Worm (Caenorhabditis elegans) whole organism, mixed stage, embryonic: Measurements from ENCODE around the gene T05C12.9.

Source experiments
- M03D4.4 ChIP-seq: sonication (generic microtip); optimal IDR thresholded peaks from 2 replicates; lab custom pipeline; 2017; ENCODE audit warnings: mild to moderate bottlenecking, missing genetic modification characterization, missing compliant biosample characterization
- bed-3 ChIP-seq: fragments of 200-800 bp; sonication (Bioruptor generic); optimal IDR thresholded peaks from 3 replicates; lab custom pipeline; 2018; ENCODE audit warnings: mild to moderate bottlenecking, missing genetic modification characterization, moderate library complexity, missing compliant biosample characterization
- blmp-1 ChIP-seq: fragments of 150-350 bp; optimal IDR thresholded peaks from 2 replicates; lab custom pipeline; 2014; ENCODE audit warnings: missing biosample characterization, missing genetic modification characterization
- ceh-39 ChIP-seq: fragments of 150-350 bp; optimal IDR thresholded peaks from 2 replicates; lab custom pipeline; 2014; ENCODE audit warnings: missing biosample characterization, missing genetic modification characterization
- ceh-43 ChIP-seq: fragments of 200-800 bp; sonication (Bioruptor generic); optimal IDR thresholded peaks from 2 replicates; lab custom pipeline; 2018; ENCODE audit warnings: mild to moderate bottlenecking, missing genetic modification characterization, moderate library complexity, missing compliant biosample characterization
- ceh-83 ChIP-seq: fragments of 200-800 bp; sonication (Bioruptor generic); optimal IDR thresholded peaks from 2 replicates; lab custom pipeline; 2018; ENCODE audit warnings: mild to moderate bottlenecking, missing genetic modification characterization, missing compliant biosample characterization
- ces-1 ChIP-seq: fragments of 150-350 bp; optimal IDR thresholded peaks from 2 replicates; lab custom pipeline; 2014; ENCODE audit warnings: missing biosample characterization, missing genetic modification reagents, missing genetic modification characterization
- drap-1 ChIP-seq: fragments of 200-800 bp; sonication (Bioruptor generic); optimal IDR thresholded peaks from 3 replicates; lab custom pipeline; 2018; ENCODE audit warnings: mild to moderate bottlenecking, missing genetic modification characterization, missing compliant biosample characterization
- elt-1 ChIP-seq: sonication (generic microtip); optimal IDR thresholded peaks from 2 replicates; lab custom pipeline; 2017; ENCODE audit warnings: missing genetic modification characterization, mild to moderate bottlenecking, missing compliant biosample characterization, antibody characterized with exemption, moderate library complexity, borderline replicate concordance; ENCODE audit not compliant: insufficient read depth
- elt-3 ChIP-seq: fragments of 150-350 bp; optimal IDR thresholded peaks from 2 replicates; lab custom pipeline; 2014; ENCODE audit warnings: missing biosample characterization, missing genetic modification characterization
- ham-2 ChIP-seq: fragments of 200-800 bp; sonication (Bioruptor generic); optimal IDR thresholded peaks from 2 replicates; lab custom pipeline; 2018; ENCODE audit warnings: mild to moderate bottlenecking, missing genetic modification characterization, missing compliant biosample characterization
- hlh-1 ChIP-seq: fragments of 150-350 bp; optimal IDR thresholded peaks from 2 replicates; lab custom pipeline; 2014; ENCODE audit warnings: missing biosample characterization, missing genetic modification reagents, missing genetic modification characterization
- lin-13 ChIP-seq: fragments of 150-350 bp; optimal IDR thresholded peaks from 2 replicates; lab custom pipeline; 2014; ENCODE audit warnings: missing biosample characterization, missing genetic modification characterization
- lin-32 ChIP-seq: fragments of 200-800 bp; sonication (Bioruptor generic); optimal IDR thresholded peaks from 2 replicates; lab custom pipeline; 2018; ENCODE audit warnings: mild to moderate bottlenecking, missing genetic modification characterization, missing compliant biosample characterization
- lsy-2 ChIP-seq: fragments of 150-350 bp; optimal IDR thresholded peaks from 2 replicates; lab custom pipeline; 2014; ENCODE audit warnings: missing biosample characterization, missing genetic modification characterization
- mep-1 ChIP-seq: fragments of 150-350 bp; optimal IDR thresholded peaks from 2 replicates; lab custom pipeline; 2017; ENCODE audit warnings: missing biosample characterization, missing genetic modification reagents, missing genetic modification characterization, inconsistent platforms
- mls-2 ChIP-seq: sonication (generic microtip); optimal IDR thresholded peaks from 2 replicates; lab custom pipeline; 2016; ENCODE audit warnings: mild to moderate bottlenecking, missing genetic modification characterization, moderate library complexity, missing compliant biosample characterization
- nhr-12 ChIP-seq: fragments of 150-350 bp; optimal IDR thresholded peaks from 2 replicates; lab custom pipeline; 2014; ENCODE audit warnings: missing biosample characterization, missing genetic modification characterization
- nhr-2 ChIP-seq: fragments of 150-350 bp; optimal IDR thresholded peaks from 2 replicates; lab custom pipeline; 2014; ENCODE audit warnings: missing biosample characterization, missing genetic modification characterization
- nhr-237 ChIP-seq: fragments of 150-350 bp; optimal IDR thresholded peaks from 2 replicates; lab custom pipeline; 2014; ENCODE audit warnings: missing biosample characterization, missing genetic modification characterization
- nhr-28 ChIP-seq: fragments of 150-350 bp; optimal IDR thresholded peaks from 2 replicates; lab custom pipeline; 2014; ENCODE audit warnings: missing biosample characterization, missing genetic modification characterization
- nhr-76 ChIP-seq: sonication (generic microtip); optimal IDR thresholded peaks from 2 replicates; lab custom pipeline; 2017; ENCODE audit warnings: missing biosample characterization, missing genetic modification characterization
- pha-4 ChIP-seq: fragments of 150-350 bp; optimal IDR thresholded peaks from 2 replicates; lab custom pipeline; 2018; ENCODE audit warnings: missing biosample characterization, missing genetic modification reagents, missing genetic modification characterization
- sem-2 ChIP-seq: fragments of 200-800 bp; sonication (Bioruptor generic); optimal IDR thresholded peaks from 2 replicates; lab custom pipeline; 2018; ENCODE audit warnings: mild to moderate bottlenecking, missing genetic modification characterization, missing compliant biosample characterization
- snpc-4 ChIP-seq: fragments of 150-350 bp; optimal IDR thresholded peaks from 2 replicates; lab custom pipeline; 2014; ENCODE audit warnings: missing biosample characterization, missing genetic modification characterization
- sptf-1 ChIP-seq: sonication (generic microtip); optimal IDR thresholded peaks from 2 replicates; lab custom pipeline; 2017; ENCODE audit warnings: mild to moderate bottlenecking, missing genetic modification characterization, moderate library complexity, missing compliant biosample characterization
- tbx-8 ChIP-seq: fragments of 200-800 bp; sonication (Bioruptor generic); optimal IDR thresholded peaks from 2 replicates; lab custom pipeline; 2018; ENCODE audit warnings: mild to moderate bottlenecking, missing genetic modification characterization, moderate library complexity, missing compliant biosample characterization
- unc-120 ChIP-seq: sonication (generic microtip); optimal IDR thresholded peaks from 2 replicates; lab custom pipeline; 2017; ENCODE audit warnings: missing genetic modification characterization, missing compliant biosample characterization; ENCODE audit not compliant: poor library complexity, severe bottlenecking
- unc-62 ChIP-seq: fragments of 150-350 bp; optimal IDR thresholded peaks from 2 replicates; lab custom pipeline; 2014; ENCODE audit warnings: missing biosample characterization, missing genetic modification reagents, missing genetic modification characterization
- zip-8 ChIP-seq: fragments of 150-350 bp; optimal IDR thresholded peaks from 2 replicates; lab custom pipeline; 2014; ENCODE audit warnings: missing biosample characterization, missing genetic modification characterization
- ztf-11 ChIP-seq: fragments of 150-350 bp; optimal IDR thresholded peaks from 2 replicates; lab custom pipeline; 2014; ENCODE audit warnings: missing biosample characterization, missing genetic modification characterization

The T05C12.9 gene

ce11 chrII:8193126-8193525 is at the start of gene T05C12.9:
Gene T05C12.9, minus strand, starts transcription at chrII:8193226.
- no peak for TF ChIP-seq lin-13
- TF ChIP-seq ham-2 (GFP tag; lab: Kevin White, UChicago), result no peak
- TF ChIP-seq sptf-1 (tag; lab: Kevin White, UChicago), result no peak
- TF ChIP-seq snpc-4 (tag; lab: Kevin White, UChicago), result no peak
- TF ChIP-seq drap-1 (GFP tag; lab: Kevin White, UChicago), result no peak
- no peak for TF ChIP-seq nhr-28 (tag; lab: Kevin White, UChicago)
- TF ChIP-seq elt-3 (tag; lab: Kevin White, UChicago), result no peak
- no peak for TF ChIP-seq ceh-39 (tag; lab: Kevin White, UChicago)
- TF ChIP-seq pha-4, result no peak
- TF ChIP-seq sem-2 (GFP tag; lab: Kevin White, UChicago), result no peak
- TF ChIP-seq nhr-12 (tag; lab: Kevin White, UChicago), result no peak
- TF ChIP-seq unc-120 (tag; lab: Kevin White, UChicago), result no peak
- TF ChIP-seq ceh-83 (GFP tag; lab: Kevin White, UChicago), result no peak
- TF ChIP-seq unc-62 (GFP tag; lab: Kevin White, UChicago), result no peak
- TF ChIP-seq M03D4.4 (tag; lab: Kevin White, UChicago), result no peak
- TF ChIP-seq tbx-8 (GFP tag; lab: Kevin White, UChicago), result no peak
- no peak for TF ChIP-seq zip-8 (tag; lab: Kevin White, UChicago)
- no peak for TF ChIP-seq lsy-2 (tag; lab: Kevin White, UChicago)
- TF ChIP-seq, all 35 proteins: peak for 0

- TF ChIP-seq tbx-8 (GFP tag; lab: Kevin White, UChicago) (no peak), unc-62 (GFP tag; lab: Kevin White, UChicago) (no peak), bed-3 (no peak), nhr-2 (no peak), M03D4.4 (tag; lab: Kevin White, UChicago) (no peak)
Measured at ce11 chrII:8238155-8238554, 45.1 kb upstream of the T05C12.9 start, which contains the start of gene nlp-5. Gene nlp-5, plus strand, starts transcription at chrII:8238455.

ce11 chrII:8232489-8232888 is 39.5 kb upstream of the T05C12.9 start, which contains the start of gene M110.7:
Gene M110.7, plus strand, starts transcription at chrII:8232789.
- no peak for TF ChIP-seq drap-1 (GFP tag; lab: Kevin White, UChicago)
- TF ChIP-seq ceh-83 (GFP tag; lab: Kevin White, UChicago), result no peak
- TF ChIP-seq hlh-1 (tag; lab: Kevin White, UChicago), result no peak
- TF ChIP-seq lin-13, result no peak
- TF ChIP-seq ztf-11 (tag; lab: Kevin White, UChicago), result no peak
- TF ChIP-seq lin-32 (GFP tag; lab: Kevin White, UChicago), result no peak
- no peak for TF ChIP-seq ham-2 (GFP tag; lab: Kevin White, UChicago)
- TF ChIP-seq sptf-1 (tag; lab: Kevin White, UChicago), result no peak

ce11 chrII:8230976-8231375 is 38.0 kb upstream of the T05C12.9 start, which contains the start of gene M110.9:
Gene M110.9, plus strand, starts transcription at chrII:8231276.
- TF ChIP-seq tbx-8 (GFP tag; lab: Kevin White, UChicago) (no peak), bed-3 (no peak), unc-62 (GFP tag; lab: Kevin White, UChicago) (no peak), nhr-12 (tag; lab: Kevin White, UChicago) (no peak)

ce11 chrII:8226475-8226874 is 33.4 kb upstream of the T05C12.9 start:
- TF ChIP-seq zip-8 (tag; lab: Kevin White, UChicago) (no peak), nhr-237 (tag; lab: Kevin White, UChicago) (no peak), ceh-43 (GFP tag; lab: Kevin White, UChicago) (no peak), pha-4 (no peak)

- TF ChIP-seq sem-2 (GFP tag; lab: Kevin White, UChicago) (no peak), elt-3 (tag; lab: Kevin White, UChicago) (no peak), ceh-83 (GFP tag; lab: Kevin White, UChicago) (no peak), lin-32 (GFP tag; lab: Kevin White, UChicago) (no peak), nhr-76 (no peak), unc-62 (GFP tag; lab: Kevin White, UChicago) (no peak), lsy-2 (tag; lab: Kevin White, UChicago) (no peak), nhr-237 (tag; lab: Kevin White, UChicago) (no peak), ceh-39 (tag; lab: Kevin White, UChicago) (no peak), blmp-1 (tag; lab: Kevin White, UChicago) (no peak), M03D4.4 (tag; lab: Kevin White, UChicago) (no peak), ces-1 (GFP tag; lab: Kevin White, UChicago) (no peak), elt-1 (tag; lab: Kevin White, UChicago) (no peak), unc-120 (tag; lab: Kevin White, UChicago) (no peak), mls-2 (tag; lab: Kevin White, UChicago) (no peak), nhr-12 (tag; lab: Kevin White, UChicago) (no peak), mep-1 (tag; lab: Kevin White, UChicago) (no peak)
Measured at ce11 chrII:8225914-8226313, 32.9 kb upstream of the T05C12.9 start.
